Fruit fly (Drosophila melanogaster): ENCODE results near the gene CG42353.
A peak's percentile ranks its signal among the peaks of the same experiment; 100 is the strongest.

CG42353 gene

DNA sequence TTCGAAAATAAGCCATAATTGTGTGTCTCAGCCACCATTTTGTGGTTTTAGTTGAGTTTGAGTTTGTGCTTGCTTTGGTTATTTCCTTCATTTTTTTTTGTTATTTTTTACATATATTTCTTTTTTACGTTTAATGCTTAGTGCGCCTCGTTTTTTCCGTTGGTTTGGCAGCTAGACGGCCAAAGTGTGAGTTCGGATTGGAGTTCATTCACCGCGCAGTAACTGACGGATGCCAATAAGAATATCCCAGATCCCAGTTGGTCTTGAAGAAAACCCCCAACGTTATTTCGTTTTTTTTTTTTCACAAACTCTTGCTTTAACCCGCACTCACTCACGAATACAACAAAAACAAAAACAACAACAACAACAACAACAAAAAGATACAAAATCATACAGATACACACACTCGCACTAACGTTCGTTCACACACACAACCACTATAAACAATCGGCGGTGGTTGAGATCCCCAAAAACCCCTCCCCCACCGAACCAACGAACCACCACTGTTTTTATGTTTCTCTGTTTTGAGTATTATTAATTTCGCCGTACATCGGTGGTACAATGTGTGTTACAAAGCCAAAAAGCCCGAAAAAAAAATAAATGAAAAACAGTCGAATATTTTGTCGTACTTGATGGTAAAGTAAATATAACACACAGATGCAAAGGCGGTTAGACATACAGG is 549 bp downstream of the CG42353 start:
- TF ChIP-seq pad (GFP tag; optimal IDR thresholded peaks at IDR 0.05) (no peak), tj (GFP tag; optimal IDR thresholded peaks at IDR 0.05) (peak; percentile 74)

DNA sequence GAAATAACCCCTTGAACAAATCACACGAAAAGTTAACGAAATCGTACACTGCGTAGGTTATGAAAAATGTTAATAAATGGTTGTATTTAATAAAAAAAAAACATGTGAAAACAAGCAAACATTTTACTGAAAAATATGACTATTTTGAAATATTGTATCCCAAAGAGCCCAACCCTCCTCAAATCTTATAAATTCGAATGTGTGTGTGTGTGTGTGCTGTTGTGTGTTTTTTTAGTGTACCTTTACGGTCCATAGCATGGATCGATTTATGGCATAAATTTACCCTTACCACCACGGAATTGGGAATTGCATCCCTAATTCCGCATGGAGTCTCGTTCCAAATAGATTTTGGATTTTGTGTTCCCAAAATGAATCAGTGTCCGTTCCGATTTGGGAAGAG is 1.3 kb downstream of the CG42353 start:
- TF ChIP-seq Clk (GFP tag; optimal IDR thresholded peaks at IDR 0.05) (no peak), CG12768 (GFP tag; optimal IDR thresholded peaks at IDR 0.05) (no peak), CG14711 (tag; optimal IDR thresholded peaks at IDR 0.05) (no peak), tj (GFP tag; optimal IDR thresholded peaks at IDR 0.05) (no peak), Crg-1 (GFP tag; optimal IDR thresholded peaks at IDR 0.05) (no peak), CG1620 (GFP tag; optimal IDR thresholded peaks at IDR 0.05) (no peak), cnc (optimal IDR thresholded peaks at IDR 0.05) (no peak), kay (GFP tag; ENCODE audit: borderline replicate concordance) (no peak)

DNA sequence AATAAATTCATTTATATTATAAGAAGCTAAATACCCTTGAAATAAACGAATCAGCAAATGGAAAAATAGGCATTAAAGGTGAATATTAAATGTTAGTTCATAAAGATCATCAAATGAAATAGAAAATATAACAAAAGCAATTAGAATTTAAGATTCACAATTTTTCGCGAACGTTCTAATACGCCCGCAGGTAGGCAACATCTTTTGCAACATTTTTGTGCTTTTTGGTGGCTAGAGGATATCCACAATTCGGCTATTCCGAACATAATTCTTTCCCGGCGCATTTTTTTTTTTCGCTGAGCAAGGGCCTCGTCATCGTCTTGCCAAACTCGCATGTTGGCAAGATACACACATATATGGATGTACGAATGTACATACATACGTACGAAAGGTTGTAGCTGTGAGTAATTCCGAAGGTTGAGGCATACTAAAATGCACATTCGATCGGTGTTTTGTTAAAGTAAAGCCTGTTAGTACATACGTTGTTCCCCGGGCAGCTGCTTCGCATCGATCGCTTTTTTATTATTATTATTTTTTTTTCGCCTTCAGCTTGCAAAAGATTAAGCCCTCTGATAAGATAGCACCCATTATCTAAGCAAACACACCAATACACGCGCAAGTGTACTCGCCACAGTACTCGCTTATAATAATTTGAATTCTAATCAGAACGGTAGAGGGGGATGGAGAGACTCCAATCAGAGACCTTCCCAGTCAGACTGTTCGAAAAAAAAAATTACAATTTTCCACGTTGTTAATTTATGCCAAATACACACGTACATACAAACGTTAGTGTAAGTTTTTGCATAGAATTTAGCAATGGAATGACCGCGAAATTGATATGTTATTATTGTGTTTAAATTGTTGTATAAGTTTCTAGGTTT is 2.2 kb downstream of the CG42353 start:
- TF ChIP-seq Clk (GFP tag; optimal IDR thresholded peaks at IDR 0.05), result no peak
- TF ChIP-seq cic (GFP tag; optimal IDR thresholded peaks at IDR 0.05), result peak; percentile 34
- TF ChIP-seq pad (GFP tag; optimal IDR thresholded peaks at IDR 0.05), result peak; percentile 8
- peak; percentile 37 for TF ChIP-seq CG7101 (tag; optimal IDR thresholded peaks at IDR 0.05)
- TF ChIP-seq tj (GFP tag; optimal IDR thresholded peaks at IDR 0.05), result peak; percentile 98
- TF ChIP-seq CG11617 (GFP tag; optimal IDR thresholded peaks at IDR 0.05), result peak; percentile 59
- TF ChIP-seq bab1 (GFP tag; optimal IDR thresholded peaks at IDR 0.05), result peak; percentile 46
- peak; percentile 74 for TF ChIP-seq kay (GFP tag; ENCODE audit: borderline replicate concordance)
- TF ChIP-seq Mnt (GFP tag; optimal IDR thresholded peaks at IDR 0.05), result peak; percentile 21
- no peak for TF ChIP-seq Hr96 (GFP tag; optimal IDR thresholded peaks at IDR 0.05)
- TF ChIP-seq toe (GFP tag; optimal IDR thresholded peaks at IDR 0.05), result no peak
- TF ChIP-seq CG33017 (tag; optimal IDR thresholded peaks at IDR 0.05), result peak; percentile 23
- peak; percentile 7 for TF ChIP-seq CG14711 (tag; optimal IDR thresholded peaks at IDR 0.05)

DNA sequence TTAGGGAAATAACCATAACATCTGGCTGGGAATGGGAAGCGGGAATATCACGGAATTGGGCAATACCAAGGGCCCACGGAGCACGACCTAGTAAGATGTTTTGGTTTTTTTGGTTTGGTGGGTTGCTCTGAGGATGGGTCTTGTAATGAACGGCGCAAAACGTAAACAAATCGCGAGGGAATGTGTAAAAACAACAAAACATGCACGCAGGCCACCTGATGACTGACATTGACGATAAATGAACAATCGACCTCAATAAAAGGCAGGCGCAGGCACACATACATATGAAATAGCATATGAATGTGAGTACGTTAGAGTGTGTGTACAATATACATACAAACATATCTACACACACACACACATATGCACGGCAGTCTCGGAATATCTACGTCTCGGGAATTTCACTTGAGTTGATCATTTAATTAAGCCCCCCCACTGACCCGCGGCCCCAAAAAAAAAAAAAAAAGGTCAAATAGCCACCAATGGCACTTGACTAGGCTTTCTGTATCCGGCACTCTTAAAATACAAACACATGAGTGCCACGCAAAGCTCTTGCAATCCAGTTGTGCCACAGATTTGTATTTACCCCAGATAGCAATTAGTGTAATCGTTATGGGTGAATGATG is 3.9 kb downstream of the CG42353 start:
- TF ChIP-seq Crg-1 (GFP tag; optimal IDR thresholded peaks at IDR 0.05) (no peak), CG5204 (GFP tag; optimal IDR thresholded peaks at IDR 0.05) (no peak), CG33017 (tag; optimal IDR thresholded peaks at IDR 0.05) (no peak), pad (GFP tag; optimal IDR thresholded peaks at IDR 0.05) (no peak), kay (GFP tag; ENCODE audit: borderline replicate concordance) (no peak)

DNA sequence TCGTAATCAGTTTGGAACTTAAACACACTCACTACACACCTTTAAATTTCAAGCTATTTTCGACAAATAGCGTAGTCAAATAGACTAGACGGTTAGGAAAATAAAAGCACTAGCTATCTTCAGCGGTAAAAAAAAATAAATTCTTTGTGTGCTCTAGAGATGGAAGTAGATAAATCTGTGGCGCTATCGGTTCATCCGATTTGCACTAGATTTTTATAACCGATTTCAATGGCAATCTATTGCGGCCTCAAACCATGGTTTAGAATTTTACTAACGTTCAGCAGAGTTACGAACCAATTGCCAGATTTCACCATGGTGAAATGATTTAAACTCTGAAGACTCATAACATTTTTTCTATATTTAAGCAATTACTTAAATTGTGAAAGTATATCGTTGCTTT is 8.3 kb downstream of the CG42353 start:
- TF ChIP-seq kay (GFP tag; ENCODE audit: borderline replicate concordance) (no peak), CG5204 (GFP tag; optimal IDR thresholded peaks at IDR 0.05) (no peak), Clk (GFP tag; optimal IDR thresholded peaks at IDR 0.05) (no peak), cnc (optimal IDR thresholded peaks at IDR 0.05) (no peak), tj (GFP tag; optimal IDR thresholded peaks at IDR 0.05) (no peak), bab1 (GFP tag; optimal IDR thresholded peaks at IDR 0.05) (peak; percentile 3), ovo (GFP tag; optimal IDR thresholded peaks at IDR 0.05) (no peak), pad (GFP tag; optimal IDR thresholded peaks at IDR 0.05) (peak; percentile 16), CG7101 (tag; optimal IDR thresholded peaks at IDR 0.05) (peak; percentile 59), CG33017 (tag; optimal IDR thresholded peaks at IDR 0.05) (no peak), CG14711 (tag; optimal IDR thresholded peaks at IDR 0.05) (no peak), Mnt (GFP tag; optimal IDR thresholded peaks at IDR 0.05) (peak; percentile 9), CG11617 (GFP tag; optimal IDR thresholded peaks at IDR 0.05) (no peak), Crg-1 (GFP tag; optimal IDR thresholded peaks at IDR 0.05) (peak; percentile 15), cic (GFP tag; optimal IDR thresholded peaks at IDR 0.05) (no peak), CG1620 (GFP tag; optimal IDR thresholded peaks at IDR 0.05) (peak; percentile 45), Hr96 (GFP tag; optimal IDR thresholded peaks at IDR 0.05) (no peak), CG12768 (GFP tag; optimal IDR thresholded peaks at IDR 0.05) (no peak), toe (GFP tag; optimal IDR thresholded peaks at IDR 0.05) (no peak), CG7045 (GFP tag; optimal IDR thresholded peaks at IDR 0.05) (no peak)

DNA sequence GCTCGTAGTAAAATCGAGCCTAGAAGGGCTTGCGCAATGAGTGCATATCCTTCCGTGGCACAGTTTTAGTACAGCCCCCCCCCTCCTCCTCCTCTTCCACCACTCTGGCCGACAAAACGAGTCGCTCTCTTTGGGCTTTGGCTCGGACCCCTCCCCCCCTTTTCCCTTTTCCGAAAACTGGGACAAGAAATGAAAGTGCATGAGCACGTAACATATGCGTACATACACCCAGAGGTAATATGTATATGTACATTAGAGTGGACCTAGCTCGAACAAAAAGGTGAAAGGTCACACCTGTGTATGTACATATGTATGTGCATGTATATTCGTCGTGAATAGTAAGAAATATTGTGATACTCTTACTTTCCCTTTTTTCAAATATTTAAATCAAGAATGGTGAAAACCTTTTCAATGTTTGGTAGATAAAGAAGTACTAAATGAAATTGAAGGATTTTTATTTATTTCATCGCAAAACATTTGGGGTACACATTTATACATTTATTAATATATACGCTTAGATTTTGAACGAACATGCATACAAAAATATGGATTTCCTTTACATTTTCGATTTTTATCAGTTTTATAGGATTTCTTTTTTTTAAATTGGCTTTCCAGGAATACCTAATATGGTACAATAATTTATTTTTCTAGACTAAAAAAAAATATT is 12.0 kb downstream of the CG42353 start:
- TF ChIP-seq CG11617 (GFP tag; optimal IDR thresholded peaks at IDR 0.05) (peak; percentile 14), Clk (GFP tag; optimal IDR thresholded peaks at IDR 0.05) (no peak), CG7101 (tag; optimal IDR thresholded peaks at IDR 0.05) (peak; percentile 63), pad (GFP tag; optimal IDR thresholded peaks at IDR 0.05) (peak; percentile 49), CG5204 (GFP tag; optimal IDR thresholded peaks at IDR 0.05) (no peak), cnc (optimal IDR thresholded peaks at IDR 0.05) (no peak), cic (GFP tag; optimal IDR thresholded peaks at IDR 0.05) (peak; percentile 53), Mnt (GFP tag; optimal IDR thresholded peaks at IDR 0.05) (peak; percentile 21), CG12768 (GFP tag; optimal IDR thresholded peaks at IDR 0.05) (peak; percentile 14)

Data from whole organism, adult.